Worm (Caenorhabditis elegans): ENCODE results near the gene T07F10.5.

DNA sequence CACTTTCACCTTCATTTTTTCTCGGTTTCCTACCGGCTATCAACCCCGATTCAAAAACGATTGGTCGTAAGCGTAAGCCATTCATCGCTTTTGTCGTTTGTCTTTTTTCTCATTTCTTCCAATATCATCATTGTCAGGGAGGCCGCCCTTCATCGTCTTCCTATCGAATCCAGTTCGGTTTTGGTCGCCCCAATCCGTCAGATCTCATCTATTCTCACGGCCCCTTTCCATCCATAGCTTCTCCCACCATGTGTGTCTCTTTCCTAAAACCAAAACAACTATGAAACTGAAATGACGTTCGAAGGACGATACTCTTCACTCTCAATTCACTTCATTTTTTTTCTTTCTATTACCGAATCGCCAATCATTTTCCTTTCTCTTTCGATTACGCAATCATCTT lies 10.1 kb downstream of the T07F10.5 start:
- TF ChIP-seq repo-1 (tag; optimal IDR thresholded peaks at IDR 0.05) = no peak
- no peak for TF ChIP-seq nhr-179 (tag; optimal IDR thresholded peaks at IDR 0.05)
- TF ChIP-seq ccch-3 (GFP tag; optimal IDR thresholded peaks at IDR 0.05) = no peak
- TF ChIP-seq madf-3 (GFP tag; IDR thresholded peaks at IDR 0.05) = no peak
- TF ChIP-seq fkh-3 (tag; optimal IDR thresholded peaks at IDR 0.05) = no peak
- TF ChIP-seq ekl-4 (GFP tag; IDR thresholded peaks at IDR 0.05) = no peak
- no peak for TF ChIP-seq F22D6.2 (tag; optimal IDR thresholded peaks at IDR 0.05)
- TF ChIP-seq F37B4.10 (GFP tag; IDR thresholded peaks at IDR 0.05) = no peak
- no peak for TF ChIP-seq ceh-27 (GFP tag; optimal IDR thresholded peaks at IDR 0.05)
- no peak for TF ChIP-seq unc-62 (GFP tag; optimal IDR thresholded peaks at IDR 0.05)
- TF ChIP-seq cebp-1 (GFP tag; IDR thresholded peaks at IDR 0.05) = no peak
- no peak for TF ChIP-seq cebp-1 (tag; optimal IDR thresholded peaks at IDR 0.05)
- no peak for TF ChIP-seq hlh-12 (tag; optimal IDR thresholded peaks at IDR 0.05)
- no peak for TF ChIP-seq ama-1 (optimal IDR thresholded peaks at IDR 0.05)
- no peak for TF ChIP-seq ama-1 (GFP tag; optimal IDR thresholded peaks at IDR 0.05)
